Fruit fly (Drosophila melanogaster): ENCODE measurements around the gene CG46280.

Gene CG46280

DNA sequence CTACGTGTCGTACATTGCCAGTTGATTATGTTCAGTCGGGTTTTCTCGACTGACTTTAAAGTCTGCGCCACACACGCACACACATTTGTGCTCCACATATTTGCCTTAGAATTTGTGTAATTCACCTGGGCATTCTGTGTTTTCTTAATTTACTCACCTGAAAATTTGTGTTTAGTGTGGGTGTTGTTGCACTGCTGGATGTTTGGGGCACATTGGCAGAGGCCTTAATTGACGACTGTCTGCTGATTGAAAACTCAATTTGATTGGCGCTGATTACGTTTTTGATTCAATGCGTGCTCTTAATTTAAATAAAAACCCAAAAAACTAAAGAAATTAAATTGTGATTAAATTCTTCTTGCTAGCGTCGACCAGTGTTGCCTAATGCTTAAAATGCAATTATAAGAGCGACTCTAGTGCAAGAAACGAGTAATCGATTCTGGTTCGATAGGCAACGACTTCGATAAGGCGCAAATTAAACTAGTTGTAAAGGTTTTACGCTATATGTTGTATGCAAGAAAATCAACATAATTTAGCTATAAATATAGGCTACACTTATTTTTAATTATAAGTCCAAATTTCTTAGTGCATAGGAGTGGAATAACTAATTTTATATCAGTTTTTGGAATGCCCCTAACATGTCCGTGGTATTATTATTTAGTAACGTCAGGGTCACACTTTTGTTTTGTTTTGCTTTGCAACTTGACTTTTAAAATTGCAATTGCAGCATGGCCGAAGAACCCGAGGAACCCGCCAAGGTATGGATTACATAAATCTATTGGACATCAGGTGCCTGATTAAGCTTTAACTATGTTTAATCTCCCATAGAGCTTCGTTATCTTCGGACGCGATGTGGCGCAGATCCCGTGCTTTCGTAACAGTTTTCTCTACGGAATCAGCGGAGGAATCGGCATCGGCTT is at the start of gene CG46280, which contains the start of gene CG46281:
Gene CG46280, minus strand, starts transcription at position 403 of the 917 bp plus-strand sequence.
Gene CG46281, minus strand, starts transcription at position 51 of the 917 bp plus-strand sequence.
- peak; percentile 2 for TF ChIP-seq disco-r (GFP tag; optimal IDR thresholded peaks at IDR 0.05)
- TF ChIP-seq CG4328 (GFP tag; optimal IDR thresholded peaks at IDR 0.05) = peak; percentile 22
- TF ChIP-seq CG11456 (GFP tag; IDR thresholded peaks at IDR 0.05) = no peak
- no peak for TF ChIP-seq ken (GFP tag; IDR thresholded peaks at IDR 0.05)
- TF ChIP-seq BEAF-32 (GFP tag; optimal IDR thresholded peaks at IDR 0.05) = peak; percentile 68
- TF ChIP-seq CG34224 (GFP tag; IDR thresholded peaks at IDR 0.05; ENCODE audit: partially characterized antibody) = peak; percentile 58; the same call in 2 of the 3 replicates
- TF ChIP-seq Pdp1 (GFP tag; optimal IDR thresholded peaks at IDR 0.05) = peak; percentile 31 to 78
- TF ChIP-seq mld (GFP tag; IDR thresholded peaks at IDR 0.05; ENCODE audit: partially characterized antibody) = no peak
- TF ChIP-seq trem (tag; optimal IDR thresholded peaks at IDR 0.05) = peak; percentile 76
- peak in 1 of 2 experiments; percentile 11 for TF ChIP-seq Hr51 (GFP tag; optimal IDR thresholded peaks at IDR 0.05)
- TF ChIP-seq CG8290 (GFP tag; optimal IDR thresholded peaks at IDR 0.05) = peak; percentile 23
- no peak for TF ChIP-seq CG8290 (tag; optimal IDR thresholded peaks at IDR 0.05)
- no peak for TF ChIP-seq tap (tag; optimal IDR thresholded peaks at IDR 0.05)
- no peak for TF ChIP-seq sim (GFP tag; IDR thresholded peaks at IDR 0.05)
- peak; percentile 25 for TF ChIP-seq CG1647 (GFP tag; optimal IDR thresholded peaks at IDR 0.05)
- TF ChIP-seq H2.0 (GFP tag; IDR thresholded peaks at IDR 0.05) = no peak
- peak; percentile 93 for TF ChIP-seq CG14710 (tag; optimal IDR thresholded peaks at IDR 0.05)
- TF ChIP-seq CG9797 (GFP tag; optimal IDR thresholded peaks at IDR 0.05) = peak; percentile 71
- TF ChIP-seq Sin3A (optimal IDR thresholded peaks at IDR 0.05) = peak; percentile 66
- peak; percentile 40; the same call in 1 of the 2 replicates for TF ChIP-seq hbn (GFP tag; IDR thresholded peaks at IDR 0.05; ENCODE audit: partially characterized antibody)
- TF ChIP-seq CG4404 (GFP tag; IDR thresholded peaks at IDR 0.05) = no peak
- TF ChIP-seq esg (GFP tag; conservative IDR thresholded peaks at IDR 0.05) = no peak
- 0 out of 2 replicates have a peak, but pooled peaks have one; percentile 21 for TF ChIP-seq cas (GFP tag; IDR thresholded peaks at IDR 0.05)
- TF ChIP-seq Doc3 (GFP tag; IDR thresholded peaks at IDR 0.05; ENCODE audit: partially characterized antibody) = 0 out of 3 replicates have a peak, but pooled peaks have one; percentile 43
- no peak for TF ChIP-seq wor (GFP tag; IDR thresholded peaks at IDR 0.05)
- TF ChIP-seq Antp (GFP tag; optimal IDR thresholded peaks at IDR 0.05) = peak; percentile 11
- TF ChIP-seq CG30403 (GFP tag; optimal IDR thresholded peaks at IDR 0.05) = peak; percentile 46
- TF ChIP-seq dpn (GFP tag; optimal IDR thresholded peaks at IDR 0.05) = peak; percentile 28 to 51
- 0 out of 2 replicates have a peak, but pooled peaks have one; percentile 36 for TF ChIP-seq CG3847 (GFP tag; IDR thresholded peaks at IDR 0.05)
- peak; percentile 82 for TF ChIP-seq zen (tag; optimal IDR thresholded peaks at IDR 0.05)
- no peak for TF ChIP-seq pnt (GFP tag; optimal IDR thresholded peaks at IDR 0.05)
- TF ChIP-seq cato (GFP tag; optimal IDR thresholded peaks at IDR 0.05; ENCODE audit: borderline replicate concordance) = peak; percentile 1
- TF ChIP-seq al (GFP tag; IDR thresholded peaks at IDR 0.05) = no peak
- peak; percentile 27 for TF ChIP-seq CG13424 (tag; optimal IDR thresholded peaks at IDR 0.05)
- peak; percentile 70 for TF ChIP-seq CG12659 (GFP tag; optimal IDR thresholded peaks at IDR 0.05)
- TF ChIP-seq CG12299 (tag; optimal IDR thresholded peaks at IDR 0.05) = peak; percentile 18
- TF ChIP-seq Side (GFP tag; optimal IDR thresholded peaks at IDR 0.05) = peak; percentile 29
- peak; percentile 21 for TF ChIP-seq eyg (GFP tag; optimal IDR thresholded peaks at IDR 0.05)
- TF ChIP-seq CHES-1-like (GFP tag; optimal IDR thresholded peaks at IDR 0.05) = peak; percentile 76
- no peak for TF ChIP-seq chinmo (GFP tag; IDR thresholded peaks at IDR 0.05; ENCODE audit: partially characterized antibody)
- no peak for TF ChIP-seq klu (GFP tag; IDR thresholded peaks at IDR 0.05)
- peak; percentile 17 for TF ChIP-seq CG12942 (GFP tag; optimal IDR thresholded peaks at IDR 0.05)
- TF ChIP-seq lbe (GFP tag; optimal IDR thresholded peaks at IDR 0.05) = peak; percentile 15
- TF ChIP-seq CG2120 (GFP tag; optimal IDR thresholded peaks at IDR 0.05) = peak; percentile 71
- peak; percentile 20 for TF ChIP-seq Myb (GFP tag; optimal IDR thresholded peaks at IDR 0.05)
- TF ChIP-seq ssp (GFP tag; IDR thresholded peaks at IDR 0.05) = no peak
- TF ChIP-seq CG31388 (GFP tag; optimal IDR thresholded peaks at IDR 0.05) = no peak
- TF ChIP-seq run (tag; optimal IDR thresholded peaks at IDR 0.05) = no peak
- no peak for TF ChIP-seq bcd (GFP tag; optimal IDR thresholded peaks at IDR 0.05)

Measured in whole organism, embryonic.